Fruit fly (Drosophila melanogaster) whole organism, embryonic: Measurements from ENCODE around the gene CG2663.

Source experiments
- Aef1 ChIP-seq: fragments of 200-800 bp; sonication (Bioruptor generic); IDR thresholded peaks from 3 replicates; pipeline ENCODE4 v1.3.6; 2022; ENCODE audit warnings: missing biosample characterization, missing genetic modification characterization
- CG10979 ChIP-seq: fragments of 200-800 bp; sonication (Bioruptor generic); optimal IDR thresholded peaks from 2 replicates; lab custom pipeline; 2018; ENCODE audit warnings: missing biosample characterization, mild to moderate bottlenecking, missing genetic modification characterization, moderate library complexity
- CG11085 ChIP-seq: fragments of 200-800 bp; sonication (Bioruptor generic); IDR thresholded peaks from 2 replicates; pipeline ENCODE4 v1.3.6; 2022; ENCODE audit warnings: missing biosample characterization, missing genetic modification characterization
- CG12104 ChIP-seq: fragments of 200-800 bp; sonication (Bioruptor generic); optimal IDR thresholded peaks from 3 replicates; lab custom pipeline; 2016; ENCODE audit warnings: missing biosample characterization, missing genetic modification characterization
- CG12942 ChIP-seq: fragments of 200-800 bp; sonication (Bioruptor generic); optimal IDR thresholded peaks from 3 replicates; lab custom pipeline; 2016; ENCODE audit warnings: missing biosample characterization, missing genetic modification characterization
- CG14860 ChIP-seq: fragments of 200-800 bp; sonication (Bioruptor generic); IDR thresholded peaks from 3 replicates; pipeline ENCODE4 v1.3.6; 2022; ENCODE audit warnings: missing biosample characterization, missing genetic modification characterization; ENCODE audit not compliant: partially characterized antibody
- CG1602 ChIP-seq: fragments of 200-800 bp; sonication (Bioruptor generic); optimal IDR thresholded peaks from 3 replicates; lab custom pipeline; 2016; ENCODE audit warnings: missing biosample characterization, missing genetic modification characterization
- CG18262 ChIP-seq: fragments of 200-800 bp; optimal IDR thresholded peaks from 3 replicates; lab custom pipeline; 2019; ENCODE audit warnings: missing biosample characterization, mild to moderate bottlenecking, missing genetic modification characterization, moderate library complexity
- CG2129 ChIP-seq: fragments of 200-800 bp; sonication (Bioruptor generic); IDR thresholded peaks from 2 replicates; pipeline ENCODE4 v1.3.6; 2022; ENCODE audit warnings: missing biosample characterization, missing genetic modification characterization; ENCODE audit not compliant: partially characterized antibody
- CG2678 ChIP-seq: fragments of 200-800 bp; sonication (Bioruptor generic); optimal IDR thresholded peaks from 3 replicates; lab custom pipeline; 2019; ENCODE audit warnings: missing biosample characterization, mild to moderate bottlenecking, missing genetic modification characterization, moderate library complexity
- CG4707 ChIP-seq: fragments of 200-800 bp; sonication (Bioruptor generic); optimal IDR thresholded peaks from 2 replicates; lab custom pipeline; 2018; ENCODE audit warnings: missing biosample characterization, mild to moderate bottlenecking, missing genetic modification characterization, moderate library complexity
- CG4854 ChIP-seq: fragments of 200-800 bp; sonication (Bioruptor generic); optimal IDR thresholded peaks from 2 replicates; lab custom pipeline; 2016; ENCODE audit warnings: missing biosample characterization, missing genetic modification characterization, inconsistent platforms
- CG5245 ChIP-seq: fragments of 200-800 bp; sonication (Bioruptor generic); optimal IDR thresholded peaks from 3 replicates; lab custom pipeline; 2016; ENCODE audit warnings: missing biosample characterization, missing genetic modification characterization
- CG6175 ChIP-seq: fragments of 200-800 bp; sonication (Bioruptor generic); IDR thresholded peaks from 3 replicates; pipeline ENCODE4 v1.3.6; 2022; ENCODE audit warnings: missing biosample characterization, missing genetic modification characterization
- CG7745 ChIP-seq: fragments of 200-800 bp; sonication (Bioruptor generic); optimal IDR thresholded peaks from 2 replicates; lab custom pipeline; 2018; ENCODE audit warnings: missing biosample characterization, mild to moderate bottlenecking, missing genetic modification characterization, moderate library complexity
- CG8290 ChIP-seq, 3 experiments: fragments of 200-800 bp; sonication (Bioruptor generic); optimal IDR thresholded peaks; 2 replicates each; lab custom pipeline; 2016 to 2019; ENCODE audit warnings: missing biosample characterization in 3 of 3, missing genetic modification characterization in 3 of 3, mild to moderate bottlenecking in 2 of 3, moderate library complexity in 1 of 3
- D ChIP-seq, 2 experiments: fragments of 200-800 bp in 1 of 2; fragments of >200 bp in 1 of 2; sonication (Bioruptor generic) in 1 of 2; optimal IDR thresholded peaks; 2 replicates in 1 of 2; 3 replicates in 1 of 2; lab custom pipeline; 2017; ENCODE audit warnings: mild to moderate bottlenecking in 1 of 2, missing biosample characterization in 1 of 2, missing genetic modification characterization in 1 of 2, missing genetic modification reagents in 1 of 2
- Ets65A ChIP-seq: fragments of 200-800 bp; sonication (Bioruptor generic); peaks from one replicate; lab custom pipeline; 2016; ENCODE audit warnings: missing biosample characterization, missing genetic modification characterization
- HLHmδ ChIP-seq: fragments of 200-800 bp; sonication (Bioruptor generic); optimal IDR thresholded peaks from 2 replicates; lab custom pipeline; 2018; ENCODE audit warnings: missing biosample characterization, mild to moderate bottlenecking, missing genetic modification characterization, moderate library complexity
- Hr78 ChIP-seq, 2 experiments: fragments of 200-800 bp in 1 of 2; fragments of >200 bp in 1 of 2; sonication (Bioruptor generic) in 1 of 2; optimal IDR thresholded peaks; 2 replicates each; lab custom pipeline; 2017 to 2019; ENCODE audit warnings: missing biosample characterization in 2 of 2, missing genetic modification characterization in 2 of 2, mild to moderate bottlenecking in 1 of 2, moderate library complexity in 1 of 2
- Myb ChIP-seq: fragments of 200-800 bp; sonication (Bioruptor generic); optimal IDR thresholded peaks from 2 replicates; lab custom pipeline; 2016; ENCODE audit warnings: missing biosample characterization, missing genetic modification characterization
- Oli ChIP-seq: fragments of 200-800 bp; sonication (Bioruptor generic); optimal IDR thresholded peaks from 2 replicates; lab custom pipeline; 2018; ENCODE audit warnings: missing biosample characterization, mild to moderate bottlenecking, missing genetic modification characterization, moderate library complexity
- Scr ChIP-seq: fragments of 200-800 bp; sonication (Bioruptor generic); IDR thresholded peaks from 2 replicates; pipeline ENCODE4 v1.3.6; 2022; ENCODE audit warnings: missing biosample characterization, missing genetic modification characterization; ENCODE audit not compliant: partially characterized antibody
- TFAM ChIP-seq: fragments of 200-800 bp; sonication (Bioruptor generic); optimal IDR thresholded peaks from 2 replicates; lab custom pipeline; 2017; ENCODE audit warnings: missing biosample characterization, missing genetic modification characterization, inconsistent platforms
- Taf1 ChIP-seq: fragments of 200-800 bp; sonication (Bioruptor generic); IDR thresholded peaks from 2 replicates; pipeline ENCODE4 v1.3.6; 2022; ENCODE audit warnings: missing biosample characterization, missing genetic modification characterization
- aop ChIP-seq: fragments of 200-800 bp; sonication (Bioruptor generic); IDR thresholded peaks from 2 replicates; pipeline ENCODE4 v1.3.6; 2022; ENCODE audit warnings: missing biosample characterization, missing genetic modification characterization
- ase ChIP-seq: fragments of 200-800 bp; sonication (Bioruptor generic); IDR thresholded peaks from 3 replicates; pipeline ENCODE4 v1.3.6; 2022; ENCODE audit warnings: missing biosample characterization, missing genetic modification characterization
- bab2 ChIP-seq: fragments of 200-800 bp; sonication (Bioruptor generic); optimal IDR thresholded peaks from 2 replicates; lab custom pipeline; 2016; ENCODE audit warnings: missing biosample characterization, missing genetic modification characterization
- bowl ChIP-seq: fragments of 200-800 bp; sonication (Bioruptor generic); IDR thresholded peaks from 2 replicates; pipeline ENCODE4 v1.3.6; 2022; ENCODE audit warnings: missing biosample characterization, missing genetic modification characterization
- cad ChIP-seq: fragments of >200 bp; optimal IDR thresholded peaks from 2 replicates; lab custom pipeline; 2017; ENCODE audit warnings: missing biosample characterization, missing genetic modification characterization
- cas ChIP-seq: fragments of 200-800 bp; sonication (Bioruptor generic); IDR thresholded peaks from 2 replicates; pipeline ENCODE4 v1.3.6; 2022; ENCODE audit warnings: missing biosample characterization, missing genetic modification characterization
- cg ChIP-seq: fragments of 200-800 bp; sonication (Bioruptor generic); optimal IDR thresholded peaks from 3 replicates; lab custom pipeline; 2019; ENCODE audit warnings: missing biosample characterization, mild to moderate bottlenecking, missing genetic modification characterization, moderate library complexity
- chinmo ChIP-seq: fragments of 200-800 bp; sonication (Bioruptor generic); IDR thresholded peaks from 4 replicates; pipeline ENCODE4 v1.3.6; 2022; ENCODE audit warnings: missing biosample characterization, missing genetic modification characterization; ENCODE audit not compliant: partially characterized antibody
- emc ChIP-seq: fragments of 200-800 bp; sonication (Bioruptor generic); optimal IDR thresholded peaks from 2 replicates; lab custom pipeline; 2016; ENCODE audit warnings: missing biosample characterization, missing genetic modification characterization
- fd3F ChIP-seq: fragments of 200-800 bp; sonication (Bioruptor generic); optimal IDR thresholded peaks from 2 replicates; lab custom pipeline; 2018; ENCODE audit warnings: missing biosample characterization, mild to moderate bottlenecking, missing genetic modification characterization, moderate library complexity
- gsb ChIP-seq: fragments of 200-800 bp; sonication (Bioruptor generic); IDR thresholded peaks from 2 replicates; pipeline ENCODE4 v1.3.6; 2022; ENCODE audit warnings: missing biosample characterization, missing genetic modification characterization
- jing ChIP-seq: fragments of 200-800 bp; sonication (Bioruptor generic); optimal IDR thresholded peaks from 2 replicates; lab custom pipeline; 2018; ENCODE audit warnings: missing biosample characterization, mild to moderate bottlenecking, missing genetic modification characterization
- kni ChIP-seq: fragments of 200-800 bp; sonication (Bioruptor generic); optimal IDR thresholded peaks from 3 replicates; lab custom pipeline; 2017; ENCODE audit warnings: mild to moderate bottlenecking, missing biosample characterization, missing genetic modification reagents, missing genetic modification characterization
- lab ChIP-seq: fragments of 200-800 bp; sonication (Bioruptor generic); optimal IDR thresholded peaks from 3 replicates; lab custom pipeline; 2017; ENCODE audit warnings: missing biosample characterization, missing genetic modification characterization, mild to moderate bottlenecking, moderate library complexity, missing genetic modification reagents
- lilli ChIP-seq: fragments of 200-800 bp; sonication (Bioruptor generic); optimal IDR thresholded peaks from 3 replicates; lab custom pipeline; 2016; ENCODE audit warnings: missing biosample characterization, missing genetic modification characterization
- nom ChIP-seq: fragments of 200-800 bp; sonication (Bioruptor generic); optimal IDR thresholded peaks from 2 replicates; lab custom pipeline; 2017; ENCODE audit warnings: missing biosample characterization, missing genetic modification characterization, mild to moderate bottlenecking, moderate library complexity, missing genetic modification reagents
- oc ChIP-seq: fragments of 200-800 bp; sonication (Bioruptor generic); optimal IDR thresholded peaks from 2 replicates; lab custom pipeline; 2018; ENCODE audit warnings: missing biosample characterization, mild to moderate bottlenecking, missing genetic modification characterization, moderate library complexity
- peb ChIP-seq: fragments of 200-800 bp; sonication (Bioruptor generic); IDR thresholded peaks from 2 replicates; pipeline ENCODE4 v1.3.6; 2022; ENCODE audit warnings: missing biosample characterization, missing genetic modification characterization
- row ChIP-seq: fragments of 200-800 bp; sonication (Bioruptor generic); IDR thresholded peaks from 3 replicates; pipeline ENCODE4 v1.3.6; 2022; ENCODE audit warnings: missing biosample characterization, missing genetic modification characterization
- vvl ChIP-seq: fragments of 200-800 bp; sonication (Bioruptor generic); IDR thresholded peaks from 2 replicates; pipeline ENCODE4 v1.3.6; 2022; ENCODE audit warnings: missing biosample characterization, missing genetic modification characterization
- yki ChIP-seq: fragments of >200 bp; optimal IDR thresholded peaks from 3 replicates; lab custom pipeline; 2018
- zfh1 ChIP-seq: fragments of 200-800 bp; sonication (Bioruptor generic); IDR thresholded peaks from 3 replicates; pipeline ENCODE4 v1.3.6; 2022; ENCODE audit warnings: missing biosample characterization, missing genetic modification characterization

Gene CG2663

dm6 chr3R:5389034-5389433 is 14.9 kb downstream of the CG2663 start:
- TF ChIP-seq cad (GFP tag; lab: Kevin White, UChicago) (no peak), CG4707 (GFP tag; lab: Kevin White, UChicago) (no peak), Scr (no peak), CG12104 (no peak), cas (GFP tag; lab: Robert Waterston, UW) (no peak), CG10979 (tag; lab: Kevin White, UChicago) (no peak), Ets65A (GFP tag; lab: Kevin White, UChicago) (no peak), bab2 (GFP tag; lab: Kevin White, UChicago) (no peak), zfh1 (no peak), CG18262 (tag; lab: Kevin White, UChicago) (no peak), yki (lab: Kevin White, UChicago) (no peak), lab (GFP tag; lab: Kevin White, UChicago) (no peak), fd3F (GFP tag; lab: Kevin White, UChicago) (no peak), Myb (no peak), CG8290 (GFP tag; optimal IDR thresholded peaks at IDR 0.05; lab: Kevin White, UChicago) (no peak), CG8290 (tag; optimal IDR thresholded peaks at IDR 0.05; lab: Kevin White, UChicago) (no peak), CG6175 (GFP tag; lab: Robert Waterston, UW) (0 out of 3 replicates have a peak, but pooled peaks have one; percentile 13), CG2129 (GFP tag; lab: Robert Waterston, UW) (no peak), emc (GFP tag; lab: Kevin White, UChicago) (no peak), cg (no peak), gsb (GFP tag; lab: Robert Waterston, UW) (no peak), peb (GFP tag; lab: Robert Waterston, UW) (no peak), CG2678 (tag; lab: Kevin White, UChicago) (no peak), bowl (GFP tag; lab: Robert Waterston, UW) (no peak), Hr78 (GFP tag; optimal IDR thresholded peaks at IDR 0.05; lab: Kevin White, UChicago) (peak in 1 of 2 experiments; percentile 76), row (GFP tag; lab: Robert Waterston, UW) (no peak), chinmo (GFP tag; lab: Robert Waterston, UW) (0 out of 4 replicates have a peak, but pooled peaks have one; percentile 43), kni (GFP tag; lab: Kevin White, UChicago) (peak; percentile 62), Aef1 (GFP tag; lab: Robert Waterston, UW) (no peak), jing (GFP tag; lab: Kevin White, UChicago) (no peak), vvl (GFP tag; lab: Robert Waterston, UW) (peak; percentile 15; the same call in 1 of the 2 replicates), nom (GFP tag; lab: Kevin White, UChicago) (peak; percentile 10), CG14860 (GFP tag; lab: Robert Waterston, UW) (no peak), ase (GFP tag; lab: Robert Waterston, UW) (no peak), CG11085 (no peak), aop (GFP tag; lab: Robert Waterston, UW) (no peak), Oli (no peak), HLHmδ (GFP tag; lab: Kevin White, UChicago) (no peak), Taf1 (GFP tag; lab: Robert Waterston, UW) (no peak), CG1602 (GFP tag; lab: Kevin White, UChicago) (no peak), CG5245 (GFP tag; lab: Kevin White, UChicago) (no peak), CG12942 (GFP tag; lab: Kevin White, UChicago) (no peak), TFAM (GFP tag; lab: Kevin White, UChicago) (no peak), CG4854 (GFP tag; lab: Kevin White, UChicago) (no peak), oc (tag; lab: Kevin White, UChicago) (peak; percentile 2), CG7745 (tag; lab: Kevin White, UChicago) (no peak), lilli (no peak), D (optimal IDR thresholded peaks at IDR 0.05; lab: Kevin White, UChicago) (no peak), D (GFP tag; optimal IDR thresholded peaks at IDR 0.05; lab: Kevin White, UChicago) (no peak)
